Worm (Caenorhabditis elegans): Measurements from ENCODE around the gene Y69A2AR.12.

Gene Y69A2AR.12

ce11 chrIV:2542001-2542400 lies 26.4 kb upstream of the Y69A2AR.12 start, which contains the start of gene sprr-3:
Gene sprr-3, plus strand, starts transcription at chrIV:2542301.
- no peak for TF ChIP-seq zip-4 (GFP tag; optimal IDR thresholded peaks at IDR 0.05)
- no peak for TF ChIP-seq sup-37 (GFP tag; optimal IDR thresholded peaks at IDR 0.05)
- TF ChIP-seq ceh-88 (GFP tag; IDR thresholded peaks at IDR 0.05) = no peak
- TF ChIP-seq fkh-4 (tag; optimal IDR thresholded peaks at IDR 0.05; ENCODE audit: borderline replicate concordance) = no peak
- TF ChIP-seq nhr-11 (tag; optimal IDR thresholded peaks at IDR 0.05) = no peak
- no peak for TF ChIP-seq nhr-47 (tag; optimal IDR thresholded peaks at IDR 0.05)
- no peak for TF ChIP-seq elt-2 (tag; optimal IDR thresholded peaks at IDR 0.05)
- no peak for TF ChIP-seq skn-1 (tag; optimal IDR thresholded peaks at IDR 0.05)
- TF ChIP-seq mep-1 (tag; optimal IDR thresholded peaks at IDR 0.05) = no peak
- no peak for TF ChIP-seq unc-98 (GFP tag; IDR thresholded peaks at IDR 0.05)
- TF ChIP-seq ama-1 (optimal IDR thresholded peaks at IDR 0.05) = no peak
- no peak for TF ChIP-seq nhr-77 (tag; optimal IDR thresholded peaks at IDR 0.05)
- TF ChIP-seq vab-15 (tag; optimal IDR thresholded peaks at IDR 0.05) = no peak

ce11 chrIV:2548766-2549165 lies 19.6 kb upstream of the Y69A2AR.12 start:
- TF ChIP-seq lin-39 (tag; optimal IDR thresholded peaks at IDR 0.05) = no peak
- no peak for TF ChIP-seq lin-15B (tag; optimal IDR thresholded peaks at IDR 0.05)
- TF ChIP-seq efl-3 (GFP tag; optimal IDR thresholded peaks at IDR 0.05) = no peak
- TF ChIP-seq nhr-12 (tag; optimal IDR thresholded peaks at IDR 0.05) = no peak
- no peak for TF ChIP-seq blmp-1 (tag; optimal IDR thresholded peaks at IDR 0.05)
- TF ChIP-seq fos-1 (tag; optimal IDR thresholded peaks at IDR 0.05) = no peak
- TF ChIP-seq hlh-4 (tag; optimal IDR thresholded peaks at IDR 0.05) = no peak
- TF ChIP-seq lin-13 (GFP tag; optimal IDR thresholded peaks at IDR 0.05) = no peak
- no peak for TF ChIP-seq zag-1 (tag; optimal IDR thresholded peaks at IDR 0.05)
- TF ChIP-seq mep-1 (tag; optimal IDR thresholded peaks at IDR 0.05) = no peak
- no peak for TF ChIP-seq dpl-1 (GFP tag; optimal IDR thresholded peaks at IDR 0.05)
- no peak for TF ChIP-seq aha-1 (tag; optimal IDR thresholded peaks at IDR 0.05)

ce11 chrIV:2549542-2549941 lies 18.9 kb upstream of the Y69A2AR.12 start:
- TF ChIP-seq zag-1 (tag; optimal IDR thresholded peaks at IDR 0.05) (no peak), mep-1 (tag; optimal IDR thresholded peaks at IDR 0.05) (no peak)

- TF ChIP-seq ztf-11 (tag; optimal IDR thresholded peaks at IDR 0.05) (no peak), egl-27 (tag; optimal IDR thresholded peaks at IDR 0.05) (no peak), ceh-82 (tag; optimal IDR thresholded peaks at IDR 0.05) (no peak), nhr-76 (tag; optimal IDR thresholded peaks at IDR 0.05) (no peak), C34B4.2 (tag; optimal IDR thresholded peaks at IDR 0.05) (no peak), swsn-7 (tag; optimal IDR thresholded peaks at IDR 0.05) (no peak), hlh-17 (GFP tag; optimal IDR thresholded peaks at IDR 0.05; ENCODE audit: borderline replicate concordance) (no peak), fkh-10 (GFP tag; optimal IDR thresholded peaks at IDR 0.05) (no peak), aly-2 (tag; optimal IDR thresholded peaks at IDR 0.05) (no peak), mef-2 (tag; optimal IDR thresholded peaks at IDR 0.05) (no peak), ceh-63 (GFP tag; optimal IDR thresholded peaks at IDR 0.05) (no peak)
Observed at ce11 chrIV:2551418-2551817, 17.0 kb upstream of the Y69A2AR.12 start, which contains the start of gene Y69A2AR.23. Gene Y69A2AR.23, minus strand, starts transcription at chrIV:2551684.

- TF ChIP-seq nhr-71 (tag; optimal IDR thresholded peaks at IDR 0.05) (no peak), irx-1 (tag; optimal IDR thresholded peaks at IDR 0.05) (no peak), lin-35 (GFP tag; optimal IDR thresholded peaks at IDR 0.05) (no peak), efl-3 (GFP tag; optimal IDR thresholded peaks at IDR 0.05) (no peak), efl-1 (optimal IDR thresholded peaks at IDR 0.05) (no peak), efl-1 (GFP tag; optimal IDR thresholded peaks at IDR 0.05 in 1 of 2) (peak in 1 of 2 experiments; percentile 24)
Observed at ce11 chrIV:2551838-2552237, 16.6 kb upstream of the Y69A2AR.12 start.

Measured in whole organism, L1 larva.